Worm (Caenorhabditis elegans): Measurements from ENCODE around the gene vit-3.

ce11 chrX:3553687-3554086 is 18.7 kb downstream of the vit-3 start:
- no peak for TF ChIP-seq ceh-82 (tag; optimal IDR thresholded peaks at IDR 0.05)
- TF ChIP-seq skn-1 (tag; optimal IDR thresholded peaks at IDR 0.05), result no peak
